Worm (Caenorhabditis elegans): ENCODE results near the gene glb-9.

Gene glb-9

DNA sequence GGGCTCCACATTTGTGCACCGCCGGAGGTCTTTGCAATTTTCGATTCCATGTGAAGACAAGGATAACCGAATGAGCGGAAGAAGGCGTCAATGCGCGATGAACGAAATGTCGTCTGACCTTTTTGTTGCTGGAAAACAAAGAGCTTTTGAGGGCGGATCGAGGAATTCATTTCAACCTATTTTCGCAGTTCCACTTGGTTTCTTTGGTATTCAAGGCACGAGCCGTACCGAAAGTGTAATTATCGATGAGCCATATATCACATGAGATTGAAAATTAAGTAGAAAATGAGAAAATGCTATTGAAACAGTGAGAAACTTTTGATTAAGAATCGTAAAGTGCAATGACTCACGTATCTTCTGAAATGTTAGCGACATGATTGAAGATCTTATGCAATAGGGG lies at the start of gene glb-9:
Gene glb-9 (minus strand): TSS at position 101 of the 400 bp plus-strand sequence.
- TF ChIP-seq nhr-12 (tag; optimal IDR thresholded peaks at IDR 0.05) (no peak), nhr-11 (tag; optimal IDR thresholded peaks at IDR 0.05) (no peak), sma-3 (GFP tag; optimal IDR thresholded peaks at IDR 0.05) (no peak), nhr-25 (tag; optimal IDR thresholded peaks at IDR 0.05) (no peak), lin-11 (tag; optimal IDR thresholded peaks at IDR 0.05) (no peak), unc-55 (GFP tag; optimal IDR thresholded peaks at IDR 0.05) (no peak), blmp-1 (tag; optimal IDR thresholded peaks at IDR 0.05; ENCODE audit: insufficient read depth) (no peak), elt-3 (tag; optimal IDR thresholded peaks at IDR 0.05) (no peak), nhr-237 (tag; optimal IDR thresholded peaks at IDR 0.05) (no peak), R02D3.7 (tag; optimal IDR thresholded peaks at IDR 0.05) (no peak), ceh-16 (tag; optimal IDR thresholded peaks at IDR 0.05) (no peak), nhr-6 (tag; optimal IDR thresholded peaks at IDR 0.05) (no peak), skn-1 (tag; optimal IDR thresholded peaks at IDR 0.05) (no peak)

DNA sequence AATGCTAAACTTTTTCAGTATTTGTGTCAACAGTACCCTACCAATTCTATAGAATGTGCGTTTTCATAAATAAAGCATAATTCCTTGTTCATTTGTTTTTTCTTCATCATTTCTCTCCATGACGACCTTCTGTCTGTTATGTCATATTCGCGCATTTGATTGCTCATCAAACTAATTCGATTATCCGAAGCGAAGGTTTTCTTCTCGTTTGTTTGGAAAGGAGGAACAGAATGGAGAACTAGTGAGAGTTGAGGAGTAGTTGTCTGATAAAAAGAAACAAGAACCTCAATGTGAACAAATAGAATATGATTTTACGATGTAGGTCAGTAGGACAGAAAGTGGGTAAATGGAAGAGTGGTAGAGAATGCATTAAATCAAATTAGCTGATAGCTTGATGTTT lies 43.5 kb upstream of the glb-9 start:
- TF ChIP-seq aly-2 (tag; optimal IDR thresholded peaks at IDR 0.05) = no peak
- no peak for TF ChIP-seq lin-11 (tag; optimal IDR thresholded peaks at IDR 0.05)
- TF ChIP-seq nhr-21 (tag; optimal IDR thresholded peaks at IDR 0.05) = no peak
- no peak for TF ChIP-seq Y55F3AM.14 (GFP tag; optimal IDR thresholded peaks at IDR 0.05)
- TF ChIP-seq nhr-6 (tag; optimal IDR thresholded peaks at IDR 0.05) = no peak
- no peak for TF ChIP-seq snpc-4 (tag; optimal IDR thresholded peaks at IDR 0.05)
- no peak for TF ChIP-seq nhr-23 (tag; optimal IDR thresholded peaks at IDR 0.05)
- TF ChIP-seq sma-9 (GFP tag; optimal IDR thresholded peaks at IDR 0.05) = no peak
- TF ChIP-seq sma-9 (tag; optimal IDR thresholded peaks at IDR 0.05) = no peak
- TF ChIP-seq ama-1 (optimal IDR thresholded peaks at IDR 0.05) = no peak
- no peak for TF ChIP-seq crh-2 (tag; optimal IDR thresholded peaks at IDR 0.05)
- no peak for TF ChIP-seq ceh-82 (tag; optimal IDR thresholded peaks at IDR 0.05)
- no peak for TF ChIP-seq alr-1 (tag; optimal IDR thresholded peaks at IDR 0.05)
- TF ChIP-seq ztf-11 (tag; optimal IDR thresholded peaks at IDR 0.05) = no peak
- TF ChIP-seq unc-39 (tag; optimal IDR thresholded peaks at IDR 0.05) = no peak
- no peak for TF ChIP-seq elt-1 (tag; optimal IDR thresholded peaks at IDR 0.05)

DNA sequence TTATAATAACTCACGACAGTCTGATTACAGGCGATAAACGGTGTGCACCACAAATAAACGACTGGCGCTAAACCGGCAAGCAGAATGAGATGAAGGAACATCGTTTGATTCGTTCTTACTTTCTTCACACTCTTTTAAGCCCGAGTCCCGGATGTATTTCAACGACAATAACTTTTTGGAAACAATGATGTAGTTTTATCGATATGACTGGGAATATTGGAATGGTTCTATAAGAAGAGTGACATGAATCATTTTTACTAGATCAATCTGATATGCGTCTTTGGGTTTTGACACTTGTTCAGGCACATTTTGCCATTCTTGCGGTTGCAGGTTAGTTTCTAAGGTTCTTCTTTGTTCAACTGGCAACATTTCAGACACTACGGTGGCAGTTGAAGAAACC lies 42.4 kb upstream of the glb-9 start, which contains the start of the genes ZK1290.11 and ZK1290.1:
Gene ZK1290.11 (minus strand): TSS at position 101 of the 400 bp plus-strand sequence.
Gene ZK1290.1 (plus strand): TSS at position 271 of the 400 bp plus-strand sequence.
- TF ChIP-seq aly-2 (tag; optimal IDR thresholded peaks at IDR 0.05) (no peak), ceh-82 (tag; optimal IDR thresholded peaks at IDR 0.05) (no peak), skn-1 (tag; optimal IDR thresholded peaks at IDR 0.05) (no peak), nhr-237 (tag; optimal IDR thresholded peaks at IDR 0.05) (no peak)

ce11 chrII:7560844-7561243 lies 41.7 kb upstream of the glb-9 start:
- TF ChIP-seq nhr-237 (tag; optimal IDR thresholded peaks at IDR 0.05) (no peak), blmp-1 (tag; optimal IDR thresholded peaks at IDR 0.05; ENCODE audit: insufficient read depth) (no peak), ZK546.5 (tag; optimal IDR thresholded peaks at IDR 0.05) (no peak), unc-55 (GFP tag; optimal IDR thresholded peaks at IDR 0.05) (no peak), lin-39 (tag; optimal IDR thresholded peaks at IDR 0.05) (no peak), mdl-1 (tag; optimal IDR thresholded peaks at IDR 0.05) (no peak)

ce11 chrII:7558864-7559263 lies 39.7 kb upstream of the glb-9 start:
- TF ChIP-seq egl-27 (tag; optimal IDR thresholded peaks at IDR 0.05) = no peak
- no peak for TF ChIP-seq mdl-1 (tag; optimal IDR thresholded peaks at IDR 0.05)
- TF ChIP-seq fos-1 (tag; optimal IDR thresholded peaks at IDR 0.05) = no peak
- no peak for TF ChIP-seq lsy-2 (tag; optimal IDR thresholded peaks at IDR 0.05)
- TF ChIP-seq F13H6.1 (tag; optimal IDR thresholded peaks at IDR 0.05) = no peak
- TF ChIP-seq snpc-4 (tag; optimal IDR thresholded peaks at IDR 0.05) = no peak
- no peak for TF ChIP-seq crh-2 (tag; optimal IDR thresholded peaks at IDR 0.05)
- TF ChIP-seq ceh-82 (tag; optimal IDR thresholded peaks at IDR 0.05) = no peak
- no peak for TF ChIP-seq nhr-77 (tag; optimal IDR thresholded peaks at IDR 0.05)
- TF ChIP-seq nhr-11 (tag; optimal IDR thresholded peaks at IDR 0.05) = no peak
- TF ChIP-seq nhr-237 (tag; optimal IDR thresholded peaks at IDR 0.05) = no peak
- no peak for TF ChIP-seq ztf-4 (tag; optimal IDR thresholded peaks at IDR 0.05)
- no peak for TF ChIP-seq mab-5 (tag; optimal IDR thresholded peaks at IDR 0.05)
- no peak for TF ChIP-seq nhr-129 (tag; optimal IDR thresholded peaks at IDR 0.05)
- no peak for TF ChIP-seq sma-9 (GFP tag; optimal IDR thresholded peaks at IDR 0.05)
- TF ChIP-seq sma-9 (tag; optimal IDR thresholded peaks at IDR 0.05) = no peak
